Fruit fly (Drosophila melanogaster): ENCODE results near the gene B4.
A peak's percentile ranks its signal among the peaks of the same experiment; 100 is the strongest.

B4 gene

dm6 chr2L:13512182-13513032 is 36.7 kb downstream of the B4 start (continued):
- TF ChIP-seq Ssrp (tag; optimal IDR thresholded peaks at IDR 0.05) (peak; percentile 3), CG2889 (GFP tag; IDR thresholded peaks at IDR 0.05) (peak; percentile 60; the same call in 1 of the 3 replicates), zf30C (GFP tag; optimal IDR thresholded peaks at IDR 0.05) (no peak), CG15073 (GFP tag; optimal IDR thresholded peaks at IDR 0.05) (no peak), CG17186 (GFP tag; optimal IDR thresholded peaks at IDR 0.05) (no peak), CG8765 (GFP tag; IDR thresholded peaks at IDR 0.05) (no peak), tgo (GFP tag; IDR thresholded peaks at IDR 0.05) (peak; percentile 55; the same call in 2 of the 3 replicates), Doc3 (GFP tag; IDR thresholded peaks at IDR 0.05; ENCODE audit: partially characterized antibody) (no peak), ind (GFP tag; optimal IDR thresholded peaks at IDR 0.05) (peak; percentile 36), Xrp1 (GFP tag; IDR thresholded peaks at IDR 0.05) (no peak; the same call in 1 of the 2 replicates), Atf-2 (GFP tag; optimal IDR thresholded peaks at IDR 0.05) (no peak), Usf (GFP tag; optimal IDR thresholded peaks at IDR 0.05) (no peak), Ets97D (GFP tag; optimal IDR thresholded peaks at IDR 0.05) (no peak), al (GFP tag; IDR thresholded peaks at IDR 0.05) (0 out of 2 replicates have a peak, but pooled peaks have one; percentile 10), CG17912 (GFP tag; optimal IDR thresholded peaks at IDR 0.05) (no peak), CG7745 (tag; optimal IDR thresholded peaks at IDR 0.05) (no peak), zfh2 (GFP tag; optimal IDR thresholded peaks at IDR 0.05) (no peak), Dfd (GFP tag; optimal IDR thresholded peaks at IDR 0.05) (no peak), Trl (optimal IDR thresholded peaks at IDR 0.05) (peak; percentile 43 to 95), Trl (GFP tag; optimal IDR thresholded peaks at IDR 0.05) (no peak), Asciz (GFP tag; optimal IDR thresholded peaks at IDR 0.05) (no peak), CG2120 (GFP tag; optimal IDR thresholded peaks at IDR 0.05) (peak; percentile 52), dmrt11E (tag; optimal IDR thresholded peaks at IDR 0.05) (no peak), PHDP (tag; optimal IDR thresholded peaks at IDR 0.05) (peak; percentile 44), CG10147 (GFP tag; optimal IDR thresholded peaks at IDR 0.05) (no peak), schlank (tag; optimal IDR thresholded peaks at IDR 0.05) (no peak), Atf6 (GFP tag; IDR thresholded peaks at IDR 0.05) (peak; percentile 42; the same call in 1 of the 2 replicates), CG2712 (tag; optimal IDR thresholded peaks at IDR 0.05) (peak; percentile 32), her (GFP tag; optimal IDR thresholded peaks at IDR 0.05) (peak; percentile 6), CG10366 (GFP tag; IDR thresholded peaks at IDR 0.05) (peak; percentile 46), tap (tag; optimal IDR thresholded peaks at IDR 0.05) (peak; percentile 4), CG15269 (tag; optimal IDR thresholded peaks at IDR 0.05) (peak; percentile 60), E2f2 (GFP tag; IDR thresholded peaks at IDR 0.05) (no peak), YL-1 (GFP tag; optimal IDR thresholded peaks at IDR 0.05) (no peak), CG13424 (tag; optimal IDR thresholded peaks at IDR 0.05) (peak; percentile 10), CG30020 (tag; optimal IDR thresholded peaks at IDR 0.05) (no peak), CG5245 (GFP tag; optimal IDR thresholded peaks at IDR 0.05) (no peak), lab (GFP tag; optimal IDR thresholded peaks at IDR 0.05) (peak; percentile 35), CG13624 (GFP tag; optimal IDR thresholded peaks at IDR 0.05) (peak; percentile 44), CG11247 (GFP tag; IDR thresholded peaks at IDR 0.05) (peak; percentile 62), CG6813 (GFP tag; optimal IDR thresholded peaks at IDR 0.05) (no peak), Aef1 (GFP tag; IDR thresholded peaks at IDR 0.05) (peak; percentile 34; the same call in 1 of the 3 replicates), Mes4 (GFP tag; optimal IDR thresholded peaks at IDR 0.05) (no peak), Poxn (GFP tag; IDR thresholded peaks at IDR 0.05) (no peak), ab (GFP tag; optimal IDR thresholded peaks at IDR 0.05) (no peak), CHES-1-like (GFP tag; optimal IDR thresholded peaks at IDR 0.05) (no peak), CG15479 (GFP tag; optimal IDR thresholded peaks at IDR 0.05) (no peak), ase (GFP tag; IDR thresholded peaks at IDR 0.05) (peak; percentile 23; the same call in 1 of the 3 replicates), CG30403 (GFP tag; optimal IDR thresholded peaks at IDR 0.05) (peak; percentile 31)

Data from whole organism, embryonic.